Worm (Caenorhabditis elegans): ENCODE measurements around the gene C15B12.3.

C15B12.3 gene

ce11 chrX:6461729-6462128, 5.6 kb downstream of the C15B12.3 start, which contains the start of gene K04E7.1:
K04E7.1 (plus strand) TSS chrX:6462029.
- TF ChIP-seq aha-1 (tag) (peak; percentile 54), ztf-11 (tag; optimal IDR thresholded peaks at IDR 0.05) (no peak)

ce11 chrX:6460123-6460522, 7.2 kb downstream of the C15B12.3 start:
- TF ChIP-seq nhr-77 (tag; optimal IDR thresholded peaks at IDR 0.05) (peak; percentile 24), F10B5.3 (tag; optimal IDR thresholded peaks at IDR 0.05) (no peak), unc-39 (tag; optimal IDR thresholded peaks at IDR 0.05) (no peak), mxl-3 (GFP tag; optimal IDR thresholded peaks at IDR 0.05) (no peak), zip-11 (GFP tag; IDR thresholded peaks at IDR 0.05) (no peak), Y75B8A.6 (GFP tag; IDR thresholded peaks at IDR 0.05) (no peak), nhr-28 (tag; optimal IDR thresholded peaks at IDR 0.05) (peak; percentile 30), dmd-6 (GFP tag; IDR thresholded peaks at IDR 0.05) (peak; percentile 43), unc-130 (GFP tag; optimal IDR thresholded peaks at IDR 0.05) (no peak), pqm-1 (tag; optimal IDR thresholded peaks at IDR 0.05) (peak; percentile 27), nhr-6 (tag; optimal IDR thresholded peaks at IDR 0.05) (no peak), dve-1 (tag; optimal IDR thresholded peaks at IDR 0.05; ENCODE audit: insufficient read depth) (peak; percentile 21)

ce11 chrX:6458467-6458866, 8.9 kb downstream of the C15B12.3 start:
- TF ChIP-seq pqm-1 (tag; optimal IDR thresholded peaks at IDR 0.05) (peak; percentile 57), zip-2 (tag; optimal IDR thresholded peaks at IDR 0.05) (no peak), F37D6.2 (tag; optimal IDR thresholded peaks at IDR 0.05) (no peak)

ce11 chrX:6458001-6458400, 9.4 kb downstream of the C15B12.3 start:
- TF ChIP-seq nhr-111 (GFP tag; optimal IDR thresholded peaks at IDR 0.05), result no peak
- TF ChIP-seq T26A8.4 (GFP tag; IDR thresholded peaks at IDR 0.05), result no peak
- no peak for TF ChIP-seq hlh-11 (tag; optimal IDR thresholded peaks at IDR 0.05)
- no peak for TF ChIP-seq madf-9 (GFP tag; conservative IDR thresholded peaks at IDR 0.05)
- TF ChIP-seq dmd-6 (GFP tag; IDR thresholded peaks at IDR 0.05), result peak; percentile 69
- no peak for TF ChIP-seq jun-1 (tag; optimal IDR thresholded peaks at IDR 0.05)
- TF ChIP-seq saeg-2 (GFP tag; IDR thresholded peaks at IDR 0.05), result no peak
- peak; percentile 41 for TF ChIP-seq dve-1 (tag; optimal IDR thresholded peaks at IDR 0.05; ENCODE audit: insufficient read depth)
- peak; percentile 30 for TF ChIP-seq nhr-48 (tag; optimal IDR thresholded peaks at IDR 0.05)
- TF ChIP-seq F26F4.8 (GFP tag; conservative IDR thresholded peaks at IDR 0.05), result no peak
- TF ChIP-seq unc-62 (GFP tag; optimal IDR thresholded peaks at IDR 0.05 in 1 of 2), result peak; percentile 15 to 17
- TF ChIP-seq unc-62 (tag; optimal IDR thresholded peaks at IDR 0.05), result no peak
- TF ChIP-seq tra-1 (GFP tag; IDR thresholded peaks at IDR 0.05), result peak; percentile 58; the same call in 1 of the 2 replicates
- no peak for TF ChIP-seq pha-4 (GFP tag; IDR thresholded peaks at IDR 0.05)
- TF ChIP-seq pha-4 (tag; optimal IDR thresholded peaks at IDR 0.05), result no peak
- TF ChIP-seq nhr-77 (tag; optimal IDR thresholded peaks at IDR 0.05), result peak; percentile 0

ce11 chrX:6456567-6456966, 10.8 kb downstream of the C15B12.3 start, which contains the start of gene pept-1:
pept-1 (plus strand) TSS chrX:6456872.
- no peak for TF ChIP-seq mxl-2 (GFP tag; conservative IDR thresholded peaks at IDR 0.05)
- no peak for TF ChIP-seq ceh-62 (tag; optimal IDR thresholded peaks at IDR 0.05)
- TF ChIP-seq hif-1 (tag; optimal IDR thresholded peaks at IDR 0.05), result no peak
- TF ChIP-seq dve-1 (tag; optimal IDR thresholded peaks at IDR 0.05; ENCODE audit: insufficient read depth), result peak; percentile 73
- TF ChIP-seq ztf-11 (tag; optimal IDR thresholded peaks at IDR 0.05), result no peak
- no peak for TF ChIP-seq F10B5.3 (tag; optimal IDR thresholded peaks at IDR 0.05)
- peak; percentile 73 for TF ChIP-seq php-3 (GFP tag; IDR thresholded peaks at IDR 0.05)
- TF ChIP-seq nhr-111 (GFP tag; optimal IDR thresholded peaks at IDR 0.05), result no peak
- peak; percentile 60 for TF ChIP-seq nhr-28 (tag; optimal IDR thresholded peaks at IDR 0.05)
- no peak for TF ChIP-seq skn-1 (tag; optimal IDR thresholded peaks at IDR 0.05)
- TF ChIP-seq mxl-3 (GFP tag; optimal IDR thresholded peaks at IDR 0.05), result peak; percentile 17
- TF ChIP-seq F26F4.8 (GFP tag; conservative IDR thresholded peaks at IDR 0.05), result no peak
- no peak for TF ChIP-seq spr-3 (GFP tag; optimal IDR thresholded peaks at IDR 0.05)
- TF ChIP-seq pha-4 (GFP tag; IDR thresholded peaks at IDR 0.05), result peak; percentile 45; the same call in 1 of the 2 replicates
- TF ChIP-seq pha-4 (tag; optimal IDR thresholded peaks at IDR 0.05), result no peak
- TF ChIP-seq F44E2.7 (GFP tag; IDR thresholded peaks at IDR 0.05), result no peak
- peak; percentile 30 for TF ChIP-seq nhr-77 (tag; optimal IDR thresholded peaks at IDR 0.05)
- TF ChIP-seq zfp-3 (GFP tag; conservative IDR thresholded peaks at IDR 0.05), result no peak
- no peak for TF ChIP-seq zag-1 (tag; optimal IDR thresholded peaks at IDR 0.05)
- TF ChIP-seq zfp-2 (tag; optimal IDR thresholded peaks at IDR 0.05), result no peak
- TF ChIP-seq lim-7 (GFP tag; IDR thresholded peaks at IDR 0.05), result no peak
- peak; percentile 23; the same call in 1 of the 2 replicates for TF ChIP-seq lin-1 (GFP tag; IDR thresholded peaks at IDR 0.05)
- peak; percentile 47 for TF ChIP-seq gei-8 (GFP tag; optimal IDR thresholded peaks at IDR 0.05)
- TF ChIP-seq mdt-29 (GFP tag; IDR thresholded peaks at IDR 0.05), result no peak
- TF ChIP-seq sdz-12 (GFP tag; optimal IDR thresholded peaks at IDR 0.05), result no peak
- TF ChIP-seq pqm-1 (tag; optimal IDR thresholded peaks at IDR 0.05), result peak; percentile 95
- peak; percentile 40 for TF ChIP-seq nhr-6 (tag; optimal IDR thresholded peaks at IDR 0.05)

All from whole organism, L4 larva.